Worm (Caenorhabditis elegans) whole organism, mixed stage, embryonic: ENCODE data around the gene C03H12.1.

Source experiments
- M03D4.4 ChIP-seq: sonication (generic microtip); optimal IDR thresholded peaks from 2 replicates; lab custom pipeline; 2017; ENCODE audit warnings: mild to moderate bottlenecking, missing genetic modification characterization, missing compliant biosample characterization
- bed-3 ChIP-seq: fragments of 200-800 bp; sonication (Bioruptor generic); optimal IDR thresholded peaks from 3 replicates; lab custom pipeline; 2018; ENCODE audit warnings: mild to moderate bottlenecking, missing genetic modification characterization, moderate library complexity, missing compliant biosample characterization
- blmp-1 ChIP-seq: fragments of 150-350 bp; optimal IDR thresholded peaks from 2 replicates; lab custom pipeline; 2014; ENCODE audit warnings: missing biosample characterization, missing genetic modification characterization
- ceh-39 ChIP-seq: fragments of 150-350 bp; optimal IDR thresholded peaks from 2 replicates; lab custom pipeline; 2014; ENCODE audit warnings: missing biosample characterization, missing genetic modification characterization
- ceh-43 ChIP-seq: fragments of 200-800 bp; sonication (Bioruptor generic); optimal IDR thresholded peaks from 2 replicates; lab custom pipeline; 2018; ENCODE audit warnings: mild to moderate bottlenecking, missing genetic modification characterization, moderate library complexity, missing compliant biosample characterization
- ceh-83 ChIP-seq: fragments of 200-800 bp; sonication (Bioruptor generic); optimal IDR thresholded peaks from 2 replicates; lab custom pipeline; 2018; ENCODE audit warnings: mild to moderate bottlenecking, missing genetic modification characterization, missing compliant biosample characterization
- ces-1 ChIP-seq: fragments of 150-350 bp; optimal IDR thresholded peaks from 2 replicates; lab custom pipeline; 2014; ENCODE audit warnings: missing biosample characterization, missing genetic modification reagents, missing genetic modification characterization
- cnd-1 ChIP-seq: fragments of 200-800 bp; sonication (Bioruptor generic); optimal IDR thresholded peaks from 2 replicates; lab custom pipeline; 2018; ENCODE audit warnings: mild to moderate bottlenecking, missing genetic modification characterization, missing compliant biosample characterization
- drap-1 ChIP-seq: fragments of 200-800 bp; sonication (Bioruptor generic); optimal IDR thresholded peaks from 3 replicates; lab custom pipeline; 2018; ENCODE audit warnings: mild to moderate bottlenecking, missing genetic modification characterization, missing compliant biosample characterization
- elt-1 ChIP-seq: sonication (generic microtip); optimal IDR thresholded peaks from 2 replicates; lab custom pipeline; 2017; ENCODE audit warnings: missing genetic modification characterization, mild to moderate bottlenecking, missing compliant biosample characterization, antibody characterized with exemption, moderate library complexity, borderline replicate concordance; ENCODE audit not compliant: insufficient read depth
- flh-1 ChIP-seq: fragments of 200-800 bp; sonication (Bioruptor generic); optimal IDR thresholded peaks from 2 replicates; lab custom pipeline; 2018; ENCODE audit warnings: mild to moderate bottlenecking, missing genetic modification characterization, moderate library complexity, missing compliant biosample characterization
- ham-2 ChIP-seq: fragments of 200-800 bp; sonication (Bioruptor generic); optimal IDR thresholded peaks from 2 replicates; lab custom pipeline; 2018; ENCODE audit warnings: mild to moderate bottlenecking, missing genetic modification characterization, missing compliant biosample characterization
- hlh-1 ChIP-seq: fragments of 150-350 bp; optimal IDR thresholded peaks from 2 replicates; lab custom pipeline; 2014; ENCODE audit warnings: missing biosample characterization, missing genetic modification reagents, missing genetic modification characterization
- lin-13 ChIP-seq: fragments of 150-350 bp; optimal IDR thresholded peaks from 2 replicates; lab custom pipeline; 2014; ENCODE audit warnings: missing biosample characterization, missing genetic modification characterization
- lin-32 ChIP-seq: fragments of 200-800 bp; sonication (Bioruptor generic); optimal IDR thresholded peaks from 2 replicates; lab custom pipeline; 2018; ENCODE audit warnings: mild to moderate bottlenecking, missing genetic modification characterization, missing compliant biosample characterization
- lsy-2 ChIP-seq: fragments of 150-350 bp; optimal IDR thresholded peaks from 2 replicates; lab custom pipeline; 2014; ENCODE audit warnings: missing biosample characterization, missing genetic modification characterization
- mep-1 ChIP-seq: fragments of 150-350 bp; optimal IDR thresholded peaks from 2 replicates; lab custom pipeline; 2017; ENCODE audit warnings: missing biosample characterization, missing genetic modification reagents, missing genetic modification characterization, inconsistent platforms
- mls-2 ChIP-seq: sonication (generic microtip); optimal IDR thresholded peaks from 2 replicates; lab custom pipeline; 2016; ENCODE audit warnings: mild to moderate bottlenecking, missing genetic modification characterization, moderate library complexity, missing compliant biosample characterization
- nhr-237 ChIP-seq: fragments of 150-350 bp; optimal IDR thresholded peaks from 2 replicates; lab custom pipeline; 2014; ENCODE audit warnings: missing biosample characterization, missing genetic modification characterization
- nhr-28 ChIP-seq: fragments of 150-350 bp; optimal IDR thresholded peaks from 2 replicates; lab custom pipeline; 2014; ENCODE audit warnings: missing biosample characterization, missing genetic modification characterization
- pha-4 ChIP-seq: fragments of 150-350 bp; optimal IDR thresholded peaks from 2 replicates; lab custom pipeline; 2018; ENCODE audit warnings: missing biosample characterization, missing genetic modification reagents, missing genetic modification characterization
- sem-2 ChIP-seq: fragments of 200-800 bp; sonication (Bioruptor generic); optimal IDR thresholded peaks from 2 replicates; lab custom pipeline; 2018; ENCODE audit warnings: mild to moderate bottlenecking, missing genetic modification characterization, missing compliant biosample characterization
- snpc-4 ChIP-seq: fragments of 150-350 bp; optimal IDR thresholded peaks from 2 replicates; lab custom pipeline; 2014; ENCODE audit warnings: missing biosample characterization, missing genetic modification characterization
- sptf-1 ChIP-seq: sonication (generic microtip); optimal IDR thresholded peaks from 2 replicates; lab custom pipeline; 2017; ENCODE audit warnings: mild to moderate bottlenecking, missing genetic modification characterization, moderate library complexity, missing compliant biosample characterization
- tbx-8 ChIP-seq: fragments of 200-800 bp; sonication (Bioruptor generic); optimal IDR thresholded peaks from 2 replicates; lab custom pipeline; 2018; ENCODE audit warnings: mild to moderate bottlenecking, missing genetic modification characterization, moderate library complexity, missing compliant biosample characterization
- unc-120 ChIP-seq: sonication (generic microtip); optimal IDR thresholded peaks from 2 replicates; lab custom pipeline; 2017; ENCODE audit warnings: missing genetic modification characterization, missing compliant biosample characterization; ENCODE audit not compliant: poor library complexity, severe bottlenecking
- unc-62 ChIP-seq: fragments of 150-350 bp; optimal IDR thresholded peaks from 2 replicates; lab custom pipeline; 2014; ENCODE audit warnings: missing biosample characterization, missing genetic modification reagents, missing genetic modification characterization
- zip-8 ChIP-seq: fragments of 150-350 bp; optimal IDR thresholded peaks from 2 replicates; lab custom pipeline; 2014; ENCODE audit warnings: missing biosample characterization, missing genetic modification characterization
- ztf-11 ChIP-seq: fragments of 150-350 bp; optimal IDR thresholded peaks from 2 replicates; lab custom pipeline; 2014; ENCODE audit warnings: missing biosample characterization, missing genetic modification characterization

Gene C03H12.1

DNA sequence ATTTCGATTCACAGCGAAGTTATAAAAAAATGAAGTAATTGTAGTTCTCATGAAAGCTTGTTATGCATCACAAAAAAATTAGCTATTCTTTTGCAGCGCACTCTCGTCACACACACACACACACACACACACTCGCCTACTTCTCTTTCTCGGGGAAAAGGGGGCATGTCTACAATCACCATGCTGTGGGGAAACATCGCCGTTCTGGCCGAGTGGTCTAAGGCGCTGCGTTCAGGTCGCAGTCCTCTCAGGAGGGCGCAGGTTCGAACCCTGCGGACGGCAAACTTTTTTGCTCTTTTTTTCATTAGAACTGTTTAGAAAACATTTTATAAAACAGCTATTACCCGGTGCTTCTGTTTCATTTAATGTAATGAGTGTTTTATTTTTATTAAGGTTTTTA, 52.6 kb downstream of the C03H12.1 start:
- TF ChIP-seq blmp-1 (no peak), lsy-2 (tag; lab: Kevin White, UChicago) (peak; percentile 51), drap-1 (GFP tag; lab: Kevin White, UChicago) (peak; percentile 94), ceh-39 (tag; lab: Kevin White, UChicago) (no peak), ceh-43 (GFP tag; lab: Kevin White, UChicago) (peak; percentile 85), ztf-11 (tag; lab: Kevin White, UChicago) (peak; percentile 4), lin-32 (GFP tag; lab: Kevin White, UChicago) (peak; percentile 78), snpc-4 (tag; lab: Kevin White, UChicago) (no peak), unc-120 (tag; lab: Kevin White, UChicago) (peak; percentile 78), sem-2 (GFP tag; lab: Kevin White, UChicago) (peak; percentile 79), sptf-1 (tag; lab: Kevin White, UChicago) (peak; percentile 96), pha-4 (tag; lab: Kevin White, UChicago) (peak; percentile 1), hlh-1 (tag; lab: Kevin White, UChicago) (peak; percentile 20), M03D4.4 (tag; lab: Kevin White, UChicago) (peak; percentile 92), unc-62 (GFP tag; lab: Kevin White, UChicago) (peak; percentile 35), mep-1 (tag; lab: Kevin White, UChicago) (no peak), elt-1 (tag; lab: Kevin White, UChicago) (no peak), bed-3 (GFP tag; lab: Kevin White, UChicago) (peak; percentile 88), flh-1 (GFP tag; lab: Kevin White, UChicago) (peak; percentile 81), nhr-28 (peak; percentile 2), cnd-1 (tag; lab: Kevin White, UChicago) (peak; percentile 90), ham-2 (GFP tag; lab: Kevin White, UChicago) (peak; percentile 85), ceh-83 (GFP tag; lab: Kevin White, UChicago) (peak; percentile 90), lin-13 (tag; lab: Kevin White, UChicago) (peak; percentile 28), zip-8 (no peak), nhr-237 (tag; lab: Kevin White, UChicago) (peak; percentile 66), mls-2 (peak; percentile 94), tbx-8 (peak; percentile 70)

DNA sequence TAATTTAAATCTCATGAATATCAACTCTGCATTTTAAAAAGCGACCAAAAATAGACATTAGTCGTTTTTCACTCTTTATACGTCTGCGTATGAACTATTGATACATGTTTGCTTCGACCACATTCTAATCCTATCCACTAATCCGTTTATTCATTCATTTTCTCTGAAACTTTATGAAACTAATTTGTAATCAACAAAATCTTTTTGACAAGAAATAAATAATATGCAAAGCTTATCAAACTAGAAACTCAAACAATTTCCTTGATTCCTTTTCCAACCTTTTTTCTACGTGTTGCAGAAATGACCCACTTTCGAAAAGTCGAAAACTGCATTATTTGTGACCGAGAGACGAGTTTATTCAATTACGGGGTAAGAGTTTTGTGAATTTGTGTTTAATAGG, 53.1 kb downstream of the C03H12.1 start, which contains the start of gene nhr-255:
Gene nhr-255 (plus strand): TSS at position 301 of the 400 bp plus-strand sequence.
- TF ChIP-seq mep-1 (tag; lab: Kevin White, UChicago) = no peak
- TF ChIP-seq ces-1 (GFP tag; lab: Kevin White, UChicago) = peak; percentile 86
